Fruit fly (Drosophila melanogaster): ENCODE measurements around the gene ssp3.

The ssp3 gene

DNA sequence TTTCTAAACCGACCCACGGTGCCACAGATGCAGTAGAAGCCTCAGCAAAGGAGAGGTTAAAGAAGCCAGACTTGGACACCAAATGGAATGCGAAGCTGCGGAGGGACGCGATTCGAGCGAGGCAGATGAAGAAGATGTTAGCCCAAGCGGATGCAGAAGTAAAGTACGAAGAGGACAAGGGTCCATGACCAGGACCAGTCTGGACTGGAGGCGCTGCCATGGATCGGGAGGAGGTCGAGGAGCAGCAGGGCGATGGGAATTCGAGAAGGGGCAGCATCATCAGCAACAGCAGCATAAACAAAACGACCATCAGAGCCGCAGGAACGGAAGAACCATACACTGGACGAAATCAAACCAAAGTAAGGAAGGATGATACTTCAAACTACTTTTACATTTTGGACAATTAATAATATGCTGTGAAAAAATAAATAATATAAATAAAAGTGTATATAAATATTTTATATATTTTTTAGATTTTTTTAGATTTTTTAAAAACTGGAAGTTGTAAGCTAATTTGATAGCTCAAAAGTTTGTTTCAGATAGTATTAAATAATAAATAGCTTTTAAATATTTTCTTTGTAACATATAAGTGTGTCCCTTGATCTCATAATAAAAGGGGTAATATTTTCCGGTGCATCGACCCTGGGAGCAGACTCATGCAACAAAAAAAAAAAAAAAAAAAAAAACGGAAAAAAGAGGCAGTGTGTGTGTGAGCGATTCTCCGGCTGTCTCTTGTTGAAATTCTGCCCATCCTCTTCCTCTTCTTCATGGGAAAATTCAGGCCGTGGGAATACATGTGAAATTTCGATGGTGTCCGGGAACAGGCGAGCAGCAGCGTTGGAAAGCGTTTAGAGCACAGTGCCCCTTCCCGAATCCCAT, 3.1 kb upstream of the ssp3 start (continued):
- TF ChIP-seq net (GFP tag; optimal IDR thresholded peaks at IDR 0.05) (peak; percentile 39), vri (GFP tag; optimal IDR thresholded peaks at IDR 0.05) (peak; percentile 47), CG15336 (GFP tag; IDR thresholded peaks at IDR 0.05) (peak; percentile 66), fd85E (GFP tag; optimal IDR thresholded peaks at IDR 0.05) (peak; percentile 16), CG34406 (GFP tag; optimal IDR thresholded peaks at IDR 0.05) (peak; percentile 86), ss (GFP tag; optimal IDR thresholded peaks at IDR 0.05) (peak; percentile 91 to 93), eg (GFP tag; IDR thresholded peaks at IDR 0.05) (no peak), Gug (GFP tag; IDR thresholded peaks at IDR 0.05) (no peak), Ets21C (GFP tag; optimal IDR thresholded peaks at IDR 0.05) (no peak), Eip75B (GFP tag; optimal IDR thresholded peaks at IDR 0.05) (peak; percentile 2), CG8119 (GFP tag; IDR thresholded peaks at IDR 0.05) (peak; percentile 76), OdsH (GFP tag; optimal IDR thresholded peaks at IDR 0.05) (peak; percentile 78), acj6 (GFP tag; optimal IDR thresholded peaks at IDR 0.05) (peak; percentile 82), cyc (GFP tag; optimal IDR thresholded peaks at IDR 0.05) (peak; percentile 37), CG6792 (GFP tag; optimal IDR thresholded peaks at IDR 0.05) (peak; percentile 85), CG4318 (GFP tag; optimal IDR thresholded peaks at IDR 0.05) (peak; percentile 43), Hr39 (GFP tag; optimal IDR thresholded peaks at IDR 0.05) (no peak), CG6163 (GFP tag; IDR thresholded peaks at IDR 0.05) (peak; percentile 61; the same call in 1 of the 3 replicates), topi (GFP tag; optimal IDR thresholded peaks at IDR 0.05) (peak; percentile 61), Hr4 (GFP tag; optimal IDR thresholded peaks at IDR 0.05) (no peak), CG8319 (GFP tag; optimal IDR thresholded peaks at IDR 0.05) (peak; percentile 19), CG6808 (GFP tag; optimal IDR thresholded peaks at IDR 0.05) (peak; percentile 81), CG1621 (tag; optimal IDR thresholded peaks at IDR 0.05) (peak; percentile 47), fd59A (GFP tag; optimal IDR thresholded peaks at IDR 0.05) (peak; percentile 24), CG6276 (GFP tag; optimal IDR thresholded peaks at IDR 0.05) (no peak), CG11902 (GFP tag; optimal IDR thresholded peaks at IDR 0.05) (peak; percentile 28), CG9139 (GFP tag; optimal IDR thresholded peaks at IDR 0.05) (peak; percentile 85)

DNA sequence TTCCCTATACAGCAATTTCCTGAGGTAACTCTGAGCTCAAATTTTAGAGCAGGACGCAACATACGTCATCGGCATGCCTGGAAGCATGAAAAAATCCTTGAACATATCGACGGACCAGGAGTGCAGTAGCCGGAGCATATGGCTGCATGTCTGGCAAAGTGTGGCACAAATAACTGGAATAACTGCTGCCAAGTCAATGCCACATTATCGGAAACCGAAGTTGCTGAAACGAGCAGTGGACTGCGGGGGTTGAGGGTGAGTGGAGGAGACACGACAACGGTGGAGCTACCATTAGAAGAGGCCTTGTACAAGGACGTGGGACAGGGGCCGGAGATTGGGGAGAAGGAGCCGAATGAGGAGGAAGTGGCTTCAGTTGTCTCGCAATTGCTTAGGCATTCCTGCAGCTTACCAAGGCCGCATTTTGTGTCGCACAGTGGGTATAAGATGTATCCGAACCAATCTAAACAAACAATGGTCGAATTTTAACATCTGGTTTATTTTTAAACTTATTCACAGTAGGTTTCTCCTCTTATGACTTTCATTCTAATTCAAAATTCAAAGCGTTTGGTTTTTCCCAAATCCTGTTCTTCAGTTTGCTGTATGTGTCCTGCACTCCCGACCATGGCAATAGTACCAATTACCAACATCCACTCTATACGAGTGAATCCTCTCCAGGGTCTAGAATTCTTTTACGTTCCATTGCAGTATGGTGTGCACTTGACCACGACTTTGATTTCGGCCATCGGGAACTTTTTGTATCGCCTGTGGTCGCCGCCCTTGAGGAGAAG, 2.2 kb upstream of the ssp3 start, which contains the start of gene CG46304:
Gene CG46304, plus strand, starts transcription at position 541 of the 788 bp plus-strand sequence.
- TF ChIP-seq CG6276 (GFP tag; optimal IDR thresholded peaks at IDR 0.05) (no peak), CG34406 (GFP tag; optimal IDR thresholded peaks at IDR 0.05) (peak; percentile 9), esn (GFP tag; optimal IDR thresholded peaks at IDR 0.05) (peak; percentile 55), Ets96B (tag; optimal IDR thresholded peaks at IDR 0.05) (peak; percentile 38), CG3032 (tag; optimal IDR thresholded peaks at IDR 0.05) (peak; percentile 55), Ets21C (GFP tag; optimal IDR thresholded peaks at IDR 0.05) (peak; percentile 12), CG7368 (GFP tag; optimal IDR thresholded peaks at IDR 0.05) (no peak), dsx (GFP tag; optimal IDR thresholded peaks at IDR 0.05; ENCODE audit: poor library complexity, severe bottlenecking) (no peak), Blimp-1 (GFP tag; optimal IDR thresholded peaks at IDR 0.05) (no peak), spab (GFP tag; optimal IDR thresholded peaks at IDR 0.05) (peak; percentile 51), CG8319 (GFP tag; optimal IDR thresholded peaks at IDR 0.05) (no peak), CG11762 (GFP tag; optimal IDR thresholded peaks at IDR 0.05; ENCODE audit: insufficient read depth) (peak; percentile 6), vri (GFP tag; optimal IDR thresholded peaks at IDR 0.05) (no peak), fkh (GFP tag; optimal IDR thresholded peaks at IDR 0.05) (no peak), net (GFP tag; optimal IDR thresholded peaks at IDR 0.05) (no peak), Hr4 (GFP tag; optimal IDR thresholded peaks at IDR 0.05) (peak; percentile 23), CG3919 (GFP tag; optimal IDR thresholded peaks at IDR 0.05) (peak; percentile 39), Hr39 (GFP tag; optimal IDR thresholded peaks at IDR 0.05) (peak; percentile 39), eg (GFP tag; IDR thresholded peaks at IDR 0.05) (0 out of 3 replicates have a peak, but pooled peaks have one; percentile 13), Sox15 (GFP tag; optimal IDR thresholded peaks at IDR 0.05) (peak; percentile 22), Eip78C (GFP tag) (peak; percentile 85), fd59A (GFP tag; optimal IDR thresholded peaks at IDR 0.05) (peak; percentile 62), CG11294 (GFP tag; IDR thresholded peaks at IDR 0.05) (no peak), Lpt (GFP tag; optimal IDR thresholded peaks at IDR 0.05) (peak; percentile 61), CG6792 (GFP tag; optimal IDR thresholded peaks at IDR 0.05) (peak; percentile 19), CG11902 (GFP tag; optimal IDR thresholded peaks at IDR 0.05) (peak; percentile 6), acj6 (GFP tag; optimal IDR thresholded peaks at IDR 0.05) (peak; percentile 32), CG16779 (tag; optimal IDR thresholded peaks at IDR 0.05) (no peak), lz (GFP tag; optimal IDR thresholded peaks at IDR 0.05) (peak; percentile 53), fd85E (GFP tag; optimal IDR thresholded peaks at IDR 0.05) (no peak), CG10669 (GFP tag; optimal IDR thresholded peaks at IDR 0.05) (peak; percentile 33)
